Fruit fly (Drosophila melanogaster): ENCODE data around the gene Doa.
A peak's percentile ranks its signal among the peaks of the same experiment; 100 is the strongest.

Gene Doa

DNA sequence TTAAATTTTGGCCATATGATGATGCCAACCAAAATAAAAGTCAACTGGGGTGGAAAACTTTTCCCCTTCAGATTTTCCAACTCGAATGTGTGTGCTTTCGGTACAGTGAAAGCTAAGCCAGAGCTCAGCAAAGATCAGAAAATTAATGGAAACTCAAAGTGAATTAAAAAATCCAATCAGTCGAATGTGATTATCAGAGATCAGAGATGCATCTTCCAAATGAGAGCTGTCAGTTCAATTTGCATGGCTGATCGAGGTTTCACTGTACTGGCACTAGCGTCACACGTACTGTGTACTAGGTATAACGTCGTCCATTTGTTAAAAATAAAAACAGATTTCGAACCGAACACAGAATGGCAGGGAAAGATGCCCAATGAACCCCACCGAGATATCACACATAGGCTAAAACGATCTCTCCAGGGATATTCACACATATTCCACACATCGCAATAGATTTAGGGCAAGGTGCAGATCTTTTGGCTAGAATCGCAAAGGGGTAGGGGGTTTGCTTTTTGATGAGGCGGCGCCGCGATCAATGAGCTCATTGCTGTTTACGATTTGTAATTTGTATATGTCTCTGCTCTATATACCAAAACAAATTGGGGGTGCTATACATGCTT, 17.1 kb downstream of the Doa start (continued):
- TF ChIP-seq OdsH (GFP tag; optimal IDR thresholded peaks at IDR 0.05) (peak; percentile 42), CG11294 (GFP tag; IDR thresholded peaks at IDR 0.05) (peak; percentile 65), Ets21C (GFP tag; optimal IDR thresholded peaks at IDR 0.05) (peak; percentile 23), CG4318 (GFP tag; optimal IDR thresholded peaks at IDR 0.05) (no peak), CG8319 (GFP tag; optimal IDR thresholded peaks at IDR 0.05) (no peak), esn (GFP tag; optimal IDR thresholded peaks at IDR 0.05) (peak; percentile 34), CG6854 (GFP tag; optimal IDR thresholded peaks at IDR 0.05) (no peak), CG11762 (GFP tag; optimal IDR thresholded peaks at IDR 0.05; ENCODE audit: insufficient read depth) (no peak), Eip75B (GFP tag; optimal IDR thresholded peaks at IDR 0.05) (peak; percentile 4), Blimp-1 (GFP tag; optimal IDR thresholded peaks at IDR 0.05) (no peak), dac (GFP tag; optimal IDR thresholded peaks at IDR 0.05) (no peak), Met (GFP tag; optimal IDR thresholded peaks at IDR 0.05) (peak; percentile 38), CG11902 (GFP tag; optimal IDR thresholded peaks at IDR 0.05) (no peak), Eip78C (GFP tag) (peak; percentile 60), spab (GFP tag; optimal IDR thresholded peaks at IDR 0.05) (no peak), cyc (GFP tag; optimal IDR thresholded peaks at IDR 0.05) (no peak), topi (GFP tag; optimal IDR thresholded peaks at IDR 0.05) (peak; percentile 29), Ets96B (tag; optimal IDR thresholded peaks at IDR 0.05) (no peak), acj6 (GFP tag; optimal IDR thresholded peaks at IDR 0.05) (peak; percentile 29), CG32006 (GFP tag; optimal IDR thresholded peaks at IDR 0.05) (peak; percentile 63), CG6163 (GFP tag; IDR thresholded peaks at IDR 0.05) (peak; percentile 81), Smox (GFP tag; optimal IDR thresholded peaks at IDR 0.05) (no peak)

DNA sequence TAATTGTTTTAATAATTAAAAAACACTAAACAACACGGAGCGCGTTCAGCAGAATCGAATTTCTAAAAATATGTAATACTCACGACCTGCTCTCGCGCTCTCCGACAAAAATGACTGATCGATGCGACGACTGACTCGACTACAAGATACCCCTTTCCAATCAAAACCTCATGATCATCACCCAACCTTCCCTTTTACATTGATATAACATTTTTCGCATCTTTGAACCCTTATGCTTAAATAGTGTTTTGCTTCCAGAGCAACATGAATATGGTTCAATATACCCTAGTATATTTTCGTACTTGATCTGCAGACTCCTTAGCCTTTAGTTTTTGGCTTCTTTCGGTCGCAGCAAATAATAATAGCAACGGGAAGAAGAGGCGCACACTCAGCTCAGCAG, 23.9 kb downstream of the Doa start:
- TF ChIP-seq fd59A (GFP tag; optimal IDR thresholded peaks at IDR 0.05) (no peak), Lpt (GFP tag; optimal IDR thresholded peaks at IDR 0.05) (peak; percentile 74), CG8119 (GFP tag; IDR thresholded peaks at IDR 0.05) (peak; percentile 77), achi (GFP tag; optimal IDR thresholded peaks at IDR 0.05) (peak; percentile 62), fd85E (GFP tag; optimal IDR thresholded peaks at IDR 0.05) (no peak), Eip78C (GFP tag) (peak; percentile 83), CG7368 (GFP tag; optimal IDR thresholded peaks at IDR 0.05) (peak; percentile 53), CG6276 (GFP tag; optimal IDR thresholded peaks at IDR 0.05) (peak; percentile 60), CG11762 (GFP tag; optimal IDR thresholded peaks at IDR 0.05; ENCODE audit: insufficient read depth) (peak; percentile 40), CG3919 (GFP tag; optimal IDR thresholded peaks at IDR 0.05) (peak; percentile 71), dsx (GFP tag; optimal IDR thresholded peaks at IDR 0.05; ENCODE audit: poor library complexity, severe bottlenecking) (no peak), dac (GFP tag; optimal IDR thresholded peaks at IDR 0.05) (peak; percentile 18), CG10669 (GFP tag; optimal IDR thresholded peaks at IDR 0.05) (peak; percentile 14), Eip75B (GFP tag; optimal IDR thresholded peaks at IDR 0.05) (peak; percentile 46), CG6792 (GFP tag; optimal IDR thresholded peaks at IDR 0.05) (no peak), lz (GFP tag; optimal IDR thresholded peaks at IDR 0.05) (peak; percentile 32), fkh (GFP tag; optimal IDR thresholded peaks at IDR 0.05) (no peak), CG16779 (tag; optimal IDR thresholded peaks at IDR 0.05) (peak; percentile 12), CG11902 (GFP tag; optimal IDR thresholded peaks at IDR 0.05) (peak; percentile 2), ss (GFP tag; optimal IDR thresholded peaks at IDR 0.05) (no peak), Smox (GFP tag; optimal IDR thresholded peaks at IDR 0.05) (no peak), esn (GFP tag; optimal IDR thresholded peaks at IDR 0.05) (no peak), OdsH (GFP tag; optimal IDR thresholded peaks at IDR 0.05) (peak; percentile 55), net (GFP tag; optimal IDR thresholded peaks at IDR 0.05) (peak; percentile 59), CG6854 (GFP tag; optimal IDR thresholded peaks at IDR 0.05) (no peak), CG1621 (tag; optimal IDR thresholded peaks at IDR 0.05) (no peak), CG8632 (GFP tag; optimal IDR thresholded peaks at IDR 0.05) (no peak), CG31627 (GFP tag; optimal IDR thresholded peaks at IDR 0.05) (peak; percentile 24), Hr39 (GFP tag; optimal IDR thresholded peaks at IDR 0.05) (peak; percentile 32), CG4318 (GFP tag; optimal IDR thresholded peaks at IDR 0.05) (peak; percentile 29), CG3032 (tag; optimal IDR thresholded peaks at IDR 0.05) (peak; percentile 12), CG15336 (GFP tag; IDR thresholded peaks at IDR 0.05) (peak; percentile 76), CG9139 (GFP tag; optimal IDR thresholded peaks at IDR 0.05) (no peak), Hr38 (GFP tag; optimal IDR thresholded peaks at IDR 0.05) (no peak), Met (GFP tag; optimal IDR thresholded peaks at IDR 0.05) (peak; percentile 35), eg (GFP tag; IDR thresholded peaks at IDR 0.05) (peak; percentile 85), CG6163 (GFP tag; IDR thresholded peaks at IDR 0.05) (peak; percentile 81), CG6808 (GFP tag; optimal IDR thresholded peaks at IDR 0.05) (no peak), cyc (GFP tag; optimal IDR thresholded peaks at IDR 0.05) (peak; percentile 40)

All from whole organism, prepupa.